Worm (Caenorhabditis elegans): ENCODE data around the gene Y4C6B.4.

DNA sequence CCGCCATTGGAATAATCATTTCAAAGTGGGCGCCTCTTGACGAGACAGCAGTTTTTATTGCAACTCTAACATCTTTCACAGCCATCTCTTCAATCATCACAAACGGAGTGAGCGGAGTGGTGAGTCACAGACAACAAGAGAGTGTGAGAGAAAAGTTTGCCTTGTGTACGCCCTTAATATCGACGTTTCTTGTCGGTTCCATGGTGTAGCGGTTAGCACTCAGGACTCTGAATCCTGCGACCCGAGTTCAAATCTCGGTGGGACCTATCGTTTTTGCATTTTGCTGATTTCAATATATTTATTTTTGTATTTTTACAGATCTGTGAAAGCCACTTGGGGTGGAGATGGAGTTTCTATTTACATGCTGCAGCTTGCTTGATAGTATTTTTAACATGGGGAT lies 8.3 kb downstream of the Y4C6B.4 start:
- TF ChIP-seq T22C8.4 (GFP tag; IDR thresholded peaks at IDR 0.05) (no peak), flt-1 (GFP tag; IDR thresholded peaks at IDR 0.05) (no peak; the same call in 1 of the 2 replicates), ref-1 (GFP tag; conservative IDR thresholded peaks at IDR 0.05) (no peak), tab-1 (GFP tag; IDR thresholded peaks at IDR 0.05) (no peak), cog-1 (tag; optimal IDR thresholded peaks at IDR 0.05) (no peak), ztf-23 (GFP tag; IDR thresholded peaks at IDR 0.05) (peak; percentile 85)

All from whole organism, midembryonic.